Worm (Caenorhabditis elegans): Measurements from ENCODE around the gene C09G9.1.

C09G9.1 gene

ce11 chrIV:8845922-8846321, 19.4 kb downstream of the C09G9.1 start:
- TF ChIP-seq lir-3 (tag; optimal IDR thresholded peaks at IDR 0.05) (no peak), dve-1 (tag; optimal IDR thresholded peaks at IDR 0.05; ENCODE audit: insufficient read depth) (peak; percentile 32), nhr-28 (tag; optimal IDR thresholded peaks at IDR 0.05) (peak; percentile 62), hlh-11 (tag; optimal IDR thresholded peaks at IDR 0.05) (peak; percentile 36), T20F7.1 (GFP tag; optimal IDR thresholded peaks at IDR 0.05) (peak; percentile 5), pqm-1 (tag; optimal IDR thresholded peaks at IDR 0.05) (peak; percentile 94), nhr-41 (GFP tag; IDR thresholded peaks at IDR 0.05) (no peak), F37D6.2 (tag; optimal IDR thresholded peaks at IDR 0.05) (no peak), lin-15B (tag; optimal IDR thresholded peaks at IDR 0.05) (no peak), dmd-6 (GFP tag; IDR thresholded peaks at IDR 0.05) (peak; percentile 39; the same call in 1 of the 2 replicates), daf-16 (GFP tag; optimal IDR thresholded peaks at IDR 0.05) (no peak), daf-16 (tag; optimal IDR thresholded peaks at IDR 0.05) (peak; percentile 56)

ce11 chrIV:8844457-8844856, 20.8 kb downstream of the C09G9.1 start, which contains the start of gene T11B7.2:
Gene T11B7.2 (minus strand): TSS chrIV:8844557.
- TF ChIP-seq unc-62 (GFP tag; optimal IDR thresholded peaks at IDR 0.05 in 1 of 2) (no peak), unc-62 (tag; optimal IDR thresholded peaks at IDR 0.05) (no peak), rbr-2 (tag; optimal IDR thresholded peaks at IDR 0.05) (no peak), F44E2.7 (GFP tag; IDR thresholded peaks at IDR 0.05) (no peak), fos-1 (tag; optimal IDR thresholded peaks at IDR 0.05) (no peak), nhr-42 (GFP tag; IDR thresholded peaks at IDR 0.05) (no peak), R02D3.7 (tag; optimal IDR thresholded peaks at IDR 0.05) (no peak), Y75B8A.6 (GFP tag; IDR thresholded peaks at IDR 0.05) (no peak), Y48G9A.11 (GFP tag; IDR thresholded peaks at IDR 0.05) (no peak), nhr-111 (GFP tag; optimal IDR thresholded peaks at IDR 0.05) (no peak), zag-1 (tag; optimal IDR thresholded peaks at IDR 0.05) (no peak), ceh-32 (tag; optimal IDR thresholded peaks at IDR 0.05; ENCODE audit: poor library complexity) (no peak)

- TF ChIP-seq Y75B8A.6 (GFP tag; IDR thresholded peaks at IDR 0.05) (no peak), pha-4 (GFP tag; IDR thresholded peaks at IDR 0.05) (no peak), pha-4 (tag; optimal IDR thresholded peaks at IDR 0.05) (no peak), tra-1 (GFP tag; IDR thresholded peaks at IDR 0.05) (no peak), dmd-8 (GFP tag; IDR thresholded peaks at IDR 0.05) (no peak), spr-3 (GFP tag; optimal IDR thresholded peaks at IDR 0.05) (no peak), T20F7.1 (GFP tag; optimal IDR thresholded peaks at IDR 0.05) (no peak), zfp-2 (tag; optimal IDR thresholded peaks at IDR 0.05) (no peak), mxl-3 (GFP tag; optimal IDR thresholded peaks at IDR 0.05) (no peak)
Observed at ce11 chrIV:8840161-8840765, 25.0 kb downstream of the C09G9.1 start, which contains the start of the genes T28C6.11 and T11B7.1. Gene T28C6.11 (minus strand): TSS chrIV:8840261. Gene T11B7.1 (plus strand): TSS chrIV:8840715.

ce11 chrIV:8830591-8830990, 34.7 kb downstream of the C09G9.1 start, which contains the start of gene T28C6.8:
Gene T28C6.8 (minus strand): TSS chrIV:8830727.
- TF ChIP-seq snpc-4 (tag; optimal IDR thresholded peaks at IDR 0.05) = no peak
- 0 out of 2 replicates have a peak, but pooled peaks have one; percentile 46 for TF ChIP-seq hmg-1.1 (GFP tag; IDR thresholded peaks at IDR 0.05)
- no peak for TF ChIP-seq set-16 (GFP tag; IDR thresholded peaks at IDR 0.05)
- peak in 1 of 2 experiments; percentile 47 for TF ChIP-seq mdl-1 (tag; optimal IDR thresholded peaks at IDR 0.05)
- no peak for TF ChIP-seq ces-1 (GFP tag; optimal IDR thresholded peaks at IDR 0.05)
- peak; percentile 84 for TF ChIP-seq hlh-11 (tag; optimal IDR thresholded peaks at IDR 0.05)
- TF ChIP-seq ZK337.2 (GFP tag; IDR thresholded peaks at IDR 0.05) = no peak
- peak; percentile 77 for TF ChIP-seq nhr-77 (tag; optimal IDR thresholded peaks at IDR 0.05)
- no peak for TF ChIP-seq fkh-10 (GFP tag; optimal IDR thresholded peaks at IDR 0.05)
- peak; percentile 29 for TF ChIP-seq mes-2 (tag; optimal IDR thresholded peaks at IDR 0.05; ENCODE audit: poor library complexity, severe bottlenecking)
- TF ChIP-seq lin-1 (GFP tag; IDR thresholded peaks at IDR 0.05) = 0 out of 2 replicates have a peak, but pooled peaks have one; percentile 25
- TF ChIP-seq zfp-2 (tag; optimal IDR thresholded peaks at IDR 0.05) = no peak
- peak; percentile 23 for TF ChIP-seq mep-1 (tag; optimal IDR thresholded peaks at IDR 0.05)
- TF ChIP-seq dpl-1 (GFP tag; optimal IDR thresholded peaks at IDR 0.05) = peak; percentile 26
- TF ChIP-seq zip-2 (tag; optimal IDR thresholded peaks at IDR 0.05) = no peak
- no peak for TF ChIP-seq nhr-102 (tag; optimal IDR thresholded peaks at IDR 0.05)
- TF ChIP-seq lin-13 (GFP tag; optimal IDR thresholded peaks at IDR 0.05) = peak; percentile 16
- no peak for TF ChIP-seq sdz-12 (GFP tag; optimal IDR thresholded peaks at IDR 0.05)
- TF ChIP-seq saeg-2 (GFP tag; IDR thresholded peaks at IDR 0.05) = no peak

All from whole organism, L4 larva.